Fruit fly (Drosophila melanogaster): Measurements from ENCODE around the gene GlcAT-I.

Gene GlcAT-I

dm6 chrX:4105830-4106233 is 25.2 kb upstream of the GlcAT-I start, which contains the start of gene cib (continued):
- TF ChIP-seq CG14965 (GFP tag; optimal IDR thresholded peaks at IDR 0.05; ENCODE audit: borderline replicate concordance) (no peak), CG3995 (GFP tag; optimal IDR thresholded peaks at IDR 0.05) (no peak), CG15601 (tag; optimal IDR thresholded peaks at IDR 0.05) (peak; percentile 65), BEAF-32 (GFP tag; optimal IDR thresholded peaks at IDR 0.05) (peak; percentile 87), crol (GFP tag; IDR thresholded peaks at IDR 0.05) (0 out of 2 replicates have a peak, but pooled peaks have one; percentile 32), bbx (GFP tag; IDR thresholded peaks at IDR 0.05; ENCODE audit: partially characterized antibody) (peak; percentile 90), Dip3 (GFP tag; optimal IDR thresholded peaks at IDR 0.05) (no peak), CG32772 (GFP tag; IDR thresholded peaks at IDR 0.05) (peak; percentile 43; the same call in 1 of the 2 replicates), nmo (GFP tag; optimal IDR thresholded peaks at IDR 0.05) (peak; percentile 51), CG9817 (tag; optimal IDR thresholded peaks at IDR 0.05) (no peak), CG8281 (tag; optimal IDR thresholded peaks at IDR 0.05) (no peak), E2f2 (GFP tag; IDR thresholded peaks at IDR 0.05) (peak; percentile 98), onecut (GFP tag; IDR thresholded peaks at IDR 0.05) (no peak), tin (GFP tag; optimal IDR thresholded peaks at IDR 0.05) (no peak), CG1233 (GFP tag; optimal IDR thresholded peaks at IDR 0.05) (peak; percentile 9), CG5180 (GFP tag; optimal IDR thresholded peaks at IDR 0.05) (no peak), Drgx (GFP tag; IDR thresholded peaks at IDR 0.05) (peak; percentile 52), CG8478 (optimal IDR thresholded peaks at IDR 0.05) (peak; percentile 19), btn (GFP tag; optimal IDR thresholded peaks at IDR 0.05) (no peak), CG7987 (GFP tag; optimal IDR thresholded peaks at IDR 0.05) (peak; percentile 47), Dad (GFP tag; optimal IDR thresholded peaks at IDR 0.05) (peak; percentile 53), toy (GFP tag; IDR thresholded peaks at IDR 0.05) (no peak), CG31441 (GFP tag; IDR thresholded peaks at IDR 0.05) (peak; percentile 39; the same call in 1 of the 2 replicates), CG8924 (tag; optimal IDR thresholded peaks at IDR 0.05) (peak; percentile 28), Aef1 (GFP tag; IDR thresholded peaks at IDR 0.05) (no peak)

dm6 chrX:4106240-4106639 is 24.8 kb upstream of the GlcAT-I start:
- no peak for TF ChIP-seq sd (tag; optimal IDR thresholded peaks at IDR 0.05)
- TF ChIP-seq en (GFP tag; optimal IDR thresholded peaks at IDR 0.05), result no peak
- TF ChIP-seq Doc3 (GFP tag; IDR thresholded peaks at IDR 0.05; ENCODE audit: partially characterized antibody), result no peak
- no peak for TF ChIP-seq emc (GFP tag; optimal IDR thresholded peaks at IDR 0.05)
- no peak for TF ChIP-seq kay (GFP tag; optimal IDR thresholded peaks at IDR 0.05)
- no peak for TF ChIP-seq row (GFP tag; IDR thresholded peaks at IDR 0.05)
- TF ChIP-seq CG17361 (GFP tag; IDR thresholded peaks at IDR 0.05), result 0 out of 3 replicates have a peak, but pooled peaks have one; percentile 0
- TF ChIP-seq yki (optimal IDR thresholded peaks at IDR 0.05), result no peak
- 0 out of 3 replicates have a peak, but pooled peaks have one; percentile 5 for TF ChIP-seq hb (GFP tag; IDR thresholded peaks at IDR 0.05; ENCODE audit: partially characterized antibody)
- no peak for TF ChIP-seq sna (GFP tag; IDR thresholded peaks at IDR 0.05; ENCODE audit: partially characterized antibody)
- no peak for TF ChIP-seq crol (GFP tag; IDR thresholded peaks at IDR 0.05)
- TF ChIP-seq sqz (GFP tag; optimal IDR thresholded peaks at IDR 0.05), result peak; percentile 73
- TF ChIP-seq ase (GFP tag; IDR thresholded peaks at IDR 0.05), result no peak
- peak in 1 of 3 experiments; percentile 12 for TF ChIP-seq Stat92E (GFP tag; optimal IDR thresholded peaks at IDR 0.05)
- TF ChIP-seq Sry-β (GFP tag; optimal IDR thresholded peaks at IDR 0.05), result no peak
- TF ChIP-seq Camta (GFP tag; optimal IDR thresholded peaks at IDR 0.05), result no peak
- no peak for TF ChIP-seq CG8944 (GFP tag; optimal IDR thresholded peaks at IDR 0.05)
- TF ChIP-seq tin (GFP tag; optimal IDR thresholded peaks at IDR 0.05), result no peak
- TF ChIP-seq CG15011 (GFP tag; optimal IDR thresholded peaks at IDR 0.05), result no peak
- TF ChIP-seq pros (GFP tag; optimal IDR thresholded peaks at IDR 0.05), result no peak
- 0 out of 2 replicates have a peak, but pooled peaks have one; percentile 17 for TF ChIP-seq dati (GFP tag; IDR thresholded peaks at IDR 0.05)
- 0 out of 3 replicates have a peak, but pooled peaks have one; percentile 3 for TF ChIP-seq Dbx (GFP tag; IDR thresholded peaks at IDR 0.05)
- TF ChIP-seq grau (tag; optimal IDR thresholded peaks at IDR 0.05), result no peak
- TF ChIP-seq BtbVII (GFP tag; optimal IDR thresholded peaks at IDR 0.05), result peak; percentile 5
- TF ChIP-seq C15 (GFP tag; IDR thresholded peaks at IDR 0.05), result no peak
- TF ChIP-seq CG12219 (GFP tag; optimal IDR thresholded peaks at IDR 0.05), result no peak
- no peak for TF ChIP-seq Xbp1 (GFP tag; optimal IDR thresholded peaks at IDR 0.05)
- no peak for TF ChIP-seq NFAT (GFP tag; IDR thresholded peaks at IDR 0.05)
- TF ChIP-seq ab (GFP tag; optimal IDR thresholded peaks at IDR 0.05), result no peak
